Fruit fly (Drosophila melanogaster) whole organism, pupa: ENCODE results near the gene CG7992.

Experiments
- CG10348 ChIP-seq: fragments of 200-800 bp; sonication (Bioruptor generic); IDR thresholded peaks from 2 replicates; pipeline ENCODE4 v1.3.6; 2022; ENCODE audit warnings: missing biosample characterization, missing genetic modification characterization
- CG14655 ChIP-seq: fragments of 200-800 bp; sonication (Bioruptor generic); optimal IDR thresholded peaks from 3 replicates; lab custom pipeline; 2017; ENCODE audit warnings: mild to moderate bottlenecking, missing biosample characterization, missing genetic modification reagents, missing genetic modification characterization
- CG15710 ChIP-seq: fragments of 200-800 bp; sonication (Bioruptor generic); optimal IDR thresholded peaks from 2 replicates; lab custom pipeline; 2018; ENCODE audit warnings: missing biosample characterization, mild to moderate bottlenecking, missing genetic modification characterization, moderate library complexity
- CG4496 ChIP-seq: fragments of 200-800 bp; sonication (Bioruptor generic); IDR thresholded peaks from 3 replicates; pipeline ENCODE4 v1.3.6; 2022; ENCODE audit warnings: missing biosample characterization, missing genetic modification characterization
- CG9948 ChIP-seq: fragments of 200-800 bp; sonication (Bioruptor generic); optimal IDR thresholded peaks from 2 replicates; lab custom pipeline; 2018; ENCODE audit warnings: missing biosample characterization, mild to moderate bottlenecking, missing genetic modification characterization, moderate library complexity
- EcR ChIP-seq: fragments of 200-800 bp; sonication (Bioruptor generic); optimal IDR thresholded peaks from 3 replicates; lab custom pipeline; 2019; ENCODE audit warnings: missing biosample characterization, missing genetic modification characterization, mild to moderate bottlenecking, moderate library complexity, missing genetic modification reagents
- Pif1A ChIP-seq: fragments of 200-800 bp; sonication (Bioruptor generic); optimal IDR thresholded peaks from 3 replicates; lab custom pipeline; 2016; ENCODE audit warnings: missing biosample characterization, missing genetic modification characterization
- Snoo ChIP-seq: fragments of 200-800 bp; sonication (Bioruptor generic); optimal IDR thresholded peaks from 3 replicates; lab custom pipeline; 2017; ENCODE audit warnings: missing biosample characterization, mild to moderate bottlenecking, missing genetic modification characterization, inconsistent platforms
- fd96Ca ChIP-seq: fragments of 200-800 bp; sonication (Bioruptor generic); IDR thresholded peaks from 3 replicates; pipeline ENCODE4 v1.3.6; 2022; ENCODE audit warnings: missing biosample characterization, missing genetic modification characterization

DNA sequence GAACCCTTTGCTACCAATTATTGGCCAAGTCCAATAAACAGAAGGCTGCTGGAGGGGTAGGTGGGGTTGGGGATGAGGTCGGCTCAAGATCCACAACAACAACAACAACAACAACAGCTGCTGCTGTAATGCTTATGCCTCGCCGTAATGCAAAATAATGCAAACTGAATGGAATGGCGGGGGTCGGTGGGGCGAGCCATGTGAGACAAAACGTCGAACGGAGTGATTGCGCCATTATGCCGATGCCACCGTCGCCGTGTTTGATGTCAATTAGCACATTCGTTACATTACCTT lies 13.6 kb upstream of the CG7992 start:
- TF ChIP-seq CG15710 (tag; lab: Kevin White, UChicago) (no peak), CG10348 (GFP tag; lab: Robert Waterston, UW) (no peak), EcR (GFP tag; lab: Kevin White, UChicago) (no peak), CG4496 (GFP tag; lab: Robert Waterston, UW) (no peak), Snoo (tag; lab: Kevin White, UChicago) (no peak), CG9948 (tag; lab: Kevin White, UChicago) (no peak), CG14655 (GFP tag; lab: Kevin White, UChicago) (no peak), fd96Ca (GFP tag; lab: Robert Waterston, UW) (no peak), Pif1A (GFP tag; lab: Kevin White, UChicago) (no peak)
